Fruit fly (Drosophila melanogaster) whole organism, adult: ENCODE measurements around the gene CG13042.

ENCODE experiments used
- CG11617 ChIP-seq: fragments of 200-800 bp; sonication (Bioruptor generic); optimal IDR thresholded peaks from 2 replicates; lab custom pipeline; 2017; ENCODE audit warnings: mild to moderate bottlenecking, missing biosample characterization, missing genetic modification reagents, missing genetic modification characterization
- CG12768 ChIP-seq: fragments of 200-800 bp; sonication (Bioruptor generic); optimal IDR thresholded peaks from 2 replicates; lab custom pipeline; 2017; ENCODE audit warnings: missing biosample characterization, missing genetic modification characterization, mild to moderate bottlenecking, moderate library complexity, missing genetic modification reagents
- CG5204 ChIP-seq: fragments of 200-800 bp; sonication (Bioruptor generic); optimal IDR thresholded peaks from 2 replicates; lab custom pipeline; 2016; ENCODE audit warnings: missing biosample characterization, missing genetic modification characterization
- Crg-1 ChIP-seq: fragments of 200-800 bp; sonication (Bioruptor generic); optimal IDR thresholded peaks from 2 replicates; lab custom pipeline; 2016; ENCODE audit warnings: missing biosample characterization, missing genetic modification characterization
- Hr96 ChIP-seq: fragments of 200-800 bp; sonication (Bioruptor generic); optimal IDR thresholded peaks from 2 replicates; lab custom pipeline; 2016; ENCODE audit warnings: missing biosample characterization, missing genetic modification characterization
- Mnt ChIP-seq: fragments of 200-800 bp; sonication (Bioruptor generic); optimal IDR thresholded peaks from 2 replicates; lab custom pipeline; 2016; ENCODE audit warnings: missing biosample characterization, mild to moderate bottlenecking, missing genetic modification characterization
- cnc ChIP-seq, 2 experiments: fragments of >200 bp; optimal IDR thresholded peaks; 2 replicates each; lab custom pipeline; 2017
- pad ChIP-seq: fragments of 200-800 bp; sonication (Bioruptor generic); optimal IDR thresholded peaks from 3 replicates; lab custom pipeline; 2017; ENCODE audit warnings: missing biosample characterization, missing genetic modification characterization, mild to moderate bottlenecking, moderate library complexity, missing genetic modification reagents
- tj ChIP-seq: fragments of 200-800 bp; sonication (Bioruptor generic); optimal IDR thresholded peaks from 3 replicates; lab custom pipeline; 2017; ENCODE audit warnings: missing biosample characterization, mild to moderate bottlenecking, missing genetic modification characterization, moderate library complexity

- TF ChIP-seq CG12768 (GFP tag; lab: Kevin White, UChicago) = no peak
- no peak for TF ChIP-seq tj
- no peak for TF ChIP-seq CG5204 (GFP tag; lab: Kevin White, UChicago)
- TF ChIP-seq Crg-1 (GFP tag; lab: Kevin White, UChicago) = no peak
- TF ChIP-seq Mnt (GFP tag; lab: Kevin White, UChicago) = no peak
- TF ChIP-seq cnc (optimal IDR thresholded peaks at IDR 0.05; lab: Kevin White, UChicago) = no peak
- TF ChIP-seq Hr96 = no peak
- TF ChIP-seq pad (GFP tag; lab: Kevin White, UChicago) = no peak
- no peak for TF ChIP-seq CG11617 (GFP tag; lab: Kevin White, UChicago)
Measured at dm6 chr3L:16339873-16340272, 31.6 kb upstream of the CG13042 start.
